Worm (Caenorhabditis elegans) whole organism, young adult: Measurements from ENCODE around the gene M04C3.1.

Experiments
- D2030.7 ChIP-seq: fragments of 200-800 bp; sonication (Bioruptor generic); IDR thresholded peaks from 2 replicates; pipeline ENCODE4 v1.3.6; 2022; ENCODE audit warnings: missing genetic modification reagents, missing genetic modification characterization, missing compliant biosample characterization
- Y53G8AR.9 ChIP-seq: fragments of 200-800 bp; sonication (Bioruptor generic); conservative IDR thresholded peaks from 2 replicates; pipeline ENCODE4 v1.3.6; 2022; ENCODE audit warnings: missing genetic modification reagents, missing genetic modification characterization, missing compliant biosample characterization
- Y56A3A.18 ChIP-seq: fragments of 200-800 bp; sonication (Bioruptor generic); IDR thresholded peaks from 2 replicates; pipeline ENCODE4 v1.3.6; 2022; ENCODE audit warnings: missing genetic modification reagents, missing genetic modification characterization, missing compliant biosample characterization
- aptf-3 ChIP-seq: fragments of 200-800 bp; sonication (Bioruptor generic); IDR thresholded peaks from 2 replicates; pipeline ENCODE4 v1.3.6; 2022; ENCODE audit warnings: missing genetic modification characterization, missing compliant biosample characterization
- atf-7 ChIP-seq: sonication (generic microtip); optimal IDR thresholded peaks from 2 replicates; lab custom pipeline; 2017; ENCODE audit warnings: mild to moderate bottlenecking, missing genetic modification characterization, missing compliant biosample characterization
- cebp-2 ChIP-seq: fragments of 200-800 bp; sonication (Bioruptor generic); IDR thresholded peaks from 2 replicates; pipeline ENCODE4 v1.3.6; 2022; ENCODE audit warnings: missing genetic modification characterization, missing compliant biosample characterization
- efl-1 ChIP-seq: fragments of 150-350 bp; optimal IDR thresholded peaks from 2 replicates; lab custom pipeline; 2014; ENCODE audit warnings: missing biosample characterization, missing genetic modification reagents, missing genetic modification characterization
- madf-3 ChIP-seq: fragments of 200-800 bp; sonication (Bioruptor generic); IDR thresholded peaks from 2 replicates; pipeline ENCODE4 v1.3.6; 2022; ENCODE audit warnings: missing genetic modification reagents, missing genetic modification characterization, missing compliant biosample characterization
- madf-6 ChIP-seq: fragments of 200-800 bp; sonication (Bioruptor generic); IDR thresholded peaks from 2 replicates; pipeline ENCODE4 v1.3.6; 2022; ENCODE audit warnings: missing genetic modification reagents, missing genetic modification characterization, missing compliant biosample characterization
- unc-130 ChIP-seq: sonication (generic microtip); optimal IDR thresholded peaks from 2 replicates; lab custom pipeline; 2016; ENCODE audit warnings: missing genetic modification reagents, missing genetic modification characterization, missing compliant biosample characterization

DNA sequence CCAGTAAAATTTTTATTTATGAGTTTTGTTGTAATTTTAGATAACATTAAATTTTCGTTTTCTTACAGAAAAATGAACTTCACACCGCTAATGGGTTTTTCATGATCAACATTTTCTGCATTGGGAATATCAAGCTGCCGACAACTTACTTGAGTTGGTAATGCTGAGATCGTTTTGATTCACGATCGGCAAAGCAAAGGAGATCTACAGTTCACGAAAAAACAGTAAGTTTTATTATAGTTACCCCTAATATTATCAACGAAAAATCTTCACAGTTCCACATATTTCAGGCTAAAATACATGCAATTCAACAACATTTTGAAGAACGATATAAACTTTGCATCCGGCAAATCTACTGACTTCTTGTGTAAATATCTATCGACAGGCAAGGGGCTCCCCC, 37.1 kb upstream of the M04C3.1 start, which contains the start of gene Y43F8B.22:
- no peak for TF ChIP-seq Y53G8AR.9 (GFP tag; lab: Robert Waterston, UW)
- TF ChIP-seq aptf-3 = no peak
- TF ChIP-seq madf-6 (GFP tag; lab: Robert Waterston, UW) = no peak
- TF ChIP-seq D2030.7 = no peak
- TF ChIP-seq unc-130 (GFP tag; lab: Kevin White, UChicago) = no peak
- TF ChIP-seq cebp-2 (GFP tag; lab: Robert Waterston, UW) = no peak
- no peak for TF ChIP-seq atf-7 (tag; lab: Kevin White, UChicago)
- TF ChIP-seq Y56A3A.18 (GFP tag; lab: Robert Waterston, UW) = no peak
- no peak for TF ChIP-seq efl-1 (GFP tag; lab: Kevin White, UChicago)
- no peak for TF ChIP-seq madf-3 (GFP tag; lab: Robert Waterston, UW)
